Worm (Caenorhabditis elegans) whole organism, mixed stage, embryonic: ENCODE results near the gene T23B5.6.

ENCODE experiments used
- blmp-1 ChIP-seq: fragments of 150-350 bp; optimal IDR thresholded peaks from 2 replicates; lab custom pipeline; 2014; ENCODE audit warnings: missing biosample characterization, missing genetic modification characterization
- elt-1 ChIP-seq: sonication (generic microtip); optimal IDR thresholded peaks from 2 replicates; lab custom pipeline; 2017; ENCODE audit warnings: missing genetic modification characterization, mild to moderate bottlenecking, missing compliant biosample characterization, antibody characterized with exemption, moderate library complexity, borderline replicate concordance; ENCODE audit not compliant: insufficient read depth
- nhr-76 ChIP-seq: sonication (generic microtip); optimal IDR thresholded peaks from 2 replicates; lab custom pipeline; 2017; ENCODE audit warnings: missing biosample characterization, missing genetic modification characterization
- sem-2 ChIP-seq: fragments of 200-800 bp; sonication (Bioruptor generic); optimal IDR thresholded peaks from 2 replicates; lab custom pipeline; 2018; ENCODE audit warnings: mild to moderate bottlenecking, missing genetic modification characterization, missing compliant biosample characterization
- unc-39 ChIP-seq: fragments of 150-350 bp; optimal IDR thresholded peaks from 2 replicates; lab custom pipeline; 2014; ENCODE audit warnings: missing biosample characterization, missing genetic modification characterization
- unc-62 ChIP-seq: fragments of 150-350 bp; optimal IDR thresholded peaks from 2 replicates; lab custom pipeline; 2014; ENCODE audit warnings: missing biosample characterization, missing genetic modification reagents, missing genetic modification characterization
- ztf-11 ChIP-seq: fragments of 150-350 bp; optimal IDR thresholded peaks from 2 replicates; lab custom pipeline; 2014; ENCODE audit warnings: missing biosample characterization, missing genetic modification characterization

DNA sequence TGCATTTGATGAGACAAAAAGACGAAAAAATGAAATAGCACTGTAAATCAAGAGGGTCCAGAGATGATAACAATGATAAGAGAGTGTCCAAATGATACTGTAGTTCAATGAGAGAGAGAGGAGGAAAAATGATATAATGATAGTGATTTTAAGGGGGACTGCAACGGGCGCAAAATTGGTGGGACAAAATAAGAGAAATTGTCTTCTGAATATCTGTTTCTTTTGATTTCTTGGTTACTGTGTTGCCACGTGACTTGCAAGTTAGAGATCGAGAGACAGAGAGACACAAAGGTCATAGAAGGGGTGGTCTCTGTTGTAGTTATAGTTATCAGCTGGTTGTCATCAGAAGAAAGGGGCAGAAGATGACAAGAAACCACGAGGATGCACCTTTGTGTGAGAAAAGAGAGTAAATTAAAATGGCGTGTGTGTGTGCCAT lies 38.9 kb upstream of the T23B5.6 start:
- TF ChIP-seq nhr-76 (no peak), ztf-11 (tag; lab: Kevin White, UChicago) (no peak), unc-62 (GFP tag; lab: Kevin White, UChicago) (no peak), unc-39 (no peak), blmp-1 (tag; lab: Kevin White, UChicago) (no peak), sem-2 (GFP tag; lab: Kevin White, UChicago) (no peak), elt-1 (tag; lab: Kevin White, UChicago) (no peak)
